Worm (Caenorhabditis elegans): Measurements from ENCODE around the gene tost-1.
A peak's percentile ranks its signal among the peaks of the same experiment; 100 is the strongest.

Gene tost-1

ce11 chrIII:4906365-4906764, 28.3 kb upstream of the tost-1 start:
- TF ChIP-seq elt-2 (tag; optimal IDR thresholded peaks at IDR 0.05) (peak; percentile 43), unc-3 (GFP tag; conservative IDR thresholded peaks at IDR 0.05) (no peak), unc-3 (tag; optimal IDR thresholded peaks at IDR 0.05) (no peak)

DNA sequence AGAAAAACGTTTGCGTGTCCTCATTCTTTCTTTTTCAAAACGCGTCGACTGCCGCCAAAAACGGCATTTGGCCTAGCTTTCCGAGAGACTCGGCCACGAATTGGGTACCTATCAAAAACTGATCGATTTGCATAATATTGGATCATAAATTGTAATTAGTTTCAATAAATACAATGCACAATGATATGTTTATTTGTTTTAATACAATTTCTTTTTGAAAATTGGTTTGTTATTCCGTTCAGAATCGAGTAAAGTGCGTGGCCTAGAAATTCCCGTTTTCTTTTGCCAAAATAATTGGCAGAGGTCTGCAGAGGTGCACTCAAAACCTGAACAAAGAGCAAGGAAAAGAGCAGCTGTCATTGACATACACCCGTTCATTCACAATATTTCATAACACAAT, 27.3 kb upstream of the tost-1 start, which contains the start of gene F26F4.8:
Gene F26F4.8 (minus strand): TSS at position 69 of the 400 bp plus-strand sequence.
- TF ChIP-seq sdc-2 (tag; optimal IDR thresholded peaks at IDR 0.05) (peak; percentile 54), ceh-45 (GFP tag; IDR thresholded peaks at IDR 0.05) (no peak), ets-4 (tag; optimal IDR thresholded peaks at IDR 0.05) (peak; percentile 88), unc-3 (GFP tag; conservative IDR thresholded peaks at IDR 0.05) (no peak), unc-3 (tag; optimal IDR thresholded peaks at IDR 0.05) (no peak), ahr-1 (tag; optimal IDR thresholded peaks at IDR 0.05) (peak; percentile 24), unc-55 (GFP tag; optimal IDR thresholded peaks at IDR 0.05) (no peak), ceh-19 (GFP tag; optimal IDR thresholded peaks at IDR 0.05) (no peak), ceh-2 (tag; optimal IDR thresholded peaks at IDR 0.05) (peak; percentile 93), gmeb-2 (tag; optimal IDR thresholded peaks at IDR 0.05) (no peak), hlh-15 (tag; optimal IDR thresholded peaks at IDR 0.05) (no peak), K09A11.1 (tag; optimal IDR thresholded peaks at IDR 0.05; ENCODE audit: insufficient read depth) (no peak), lin-11 (tag; optimal IDR thresholded peaks at IDR 0.05) (no peak), eyg-1 (tag; optimal IDR thresholded peaks at IDR 0.05) (peak; percentile 7), ceh-6 (GFP tag; optimal IDR thresholded peaks at IDR 0.05) (no peak), syd-9 (tag; optimal IDR thresholded peaks at IDR 0.05) (no peak), nhr-11 (tag; optimal IDR thresholded peaks at IDR 0.05) (no peak), sox-2 (GFP tag; IDR thresholded peaks at IDR 0.05) (no peak), npax-4 (tag; optimal IDR thresholded peaks at IDR 0.05) (no peak), ceh-30 (tag; optimal IDR thresholded peaks at IDR 0.05) (no peak), che-1 (tag; optimal IDR thresholded peaks at IDR 0.05) (no peak), fkh-6 (tag; optimal IDR thresholded peaks at IDR 0.05) (peak; percentile 40), elt-2 (tag; optimal IDR thresholded peaks at IDR 0.05) (peak; percentile 62), hlh-30 (tag; optimal IDR thresholded peaks at IDR 0.05; ENCODE audit: insufficient read depth) (no peak), unc-86 (tag; optimal IDR thresholded peaks at IDR 0.05) (peak; percentile 10), ceh-31 (tag; optimal IDR thresholded peaks at IDR 0.05) (peak; percentile 92), elt-4 (tag; optimal IDR thresholded peaks at IDR 0.05) (no peak), ceh-22 (tag; optimal IDR thresholded peaks at IDR 0.05) (no peak), pros-1 (tag; optimal IDR thresholded peaks at IDR 0.05) (no peak), hlh-6 (tag; optimal IDR thresholded peaks at IDR 0.05) (no peak), pax-1 (tag; optimal IDR thresholded peaks at IDR 0.05) (no peak), ceh-34 (tag; optimal IDR thresholded peaks at IDR 0.05) (peak; percentile 15), odd-2 (tag; optimal IDR thresholded peaks at IDR 0.05) (no peak), Y22D7AL.16 (tag; optimal IDR thresholded peaks at IDR 0.05) (no peak), pha-4 (tag; optimal IDR thresholded peaks at IDR 0.05) (no peak), mec-3 (tag; optimal IDR thresholded peaks at IDR 0.05; ENCODE audit: borderline replicate concordance) (peak; percentile 79), hlh-8 (tag; optimal IDR thresholded peaks at IDR 0.05) (peak; percentile 89), C08G9.2 (tag; optimal IDR thresholded peaks at IDR 0.05) (peak; percentile 90), dmd-4 (tag; optimal IDR thresholded peaks at IDR 0.05; ENCODE audit: borderline replicate concordance) (no peak), C38D4.7 (GFP tag; optimal IDR thresholded peaks at IDR 0.05) (no peak), pha-2 (tag; optimal IDR thresholded peaks at IDR 0.05) (no peak), hlh-13 (GFP tag; optimal IDR thresholded peaks at IDR 0.05) (no peak), tbx-2 (tag; optimal IDR thresholded peaks at IDR 0.05) (peak; percentile 85), ztf-16 (tag; optimal IDR thresholded peaks at IDR 0.05) (peak; percentile 1), ama-1 (optimal IDR thresholded peaks at IDR 0.05) (no peak), madf-2 (tag; optimal IDR thresholded peaks at IDR 0.05) (no peak), ceh-9 (tag; optimal IDR thresholded peaks at IDR 0.05) (no peak), pag-3 (tag; optimal IDR thresholded peaks at IDR 0.05; ENCODE audit: borderline replicate concordance) (no peak), pat-9 (tag; optimal IDR thresholded peaks at IDR 0.05) (no peak), ref-2 (tag; optimal IDR thresholded peaks at IDR 0.05) (peak; percentile 51), lim-6 (tag; optimal IDR thresholded peaks at IDR 0.05) (peak; percentile 43), ceh-18 (tag; optimal IDR thresholded peaks at IDR 0.05) (peak; percentile 6)

Measured in whole organism, late embryonic.